Worm (Caenorhabditis elegans) whole organism, L4/young adult: ENCODE measurements around the gene ZK402.2.

Experiments used
- dao-5 ChIP-seq: sonication (generic microtip); optimal IDR thresholded peaks from 2 replicates; lab custom pipeline; 2016; ENCODE audit warnings: missing genotype, missing genetic modification characterization, moderate library complexity, missing compliant biosample characterization
- him-1 ChIP-seq: sonication (generic microtip); optimal IDR thresholded peaks from 2 replicates; lab custom pipeline; 2016; ENCODE audit warnings: missing genotype, missing genetic modification reagents, missing genetic modification characterization, missing compliant biosample characterization

DNA sequence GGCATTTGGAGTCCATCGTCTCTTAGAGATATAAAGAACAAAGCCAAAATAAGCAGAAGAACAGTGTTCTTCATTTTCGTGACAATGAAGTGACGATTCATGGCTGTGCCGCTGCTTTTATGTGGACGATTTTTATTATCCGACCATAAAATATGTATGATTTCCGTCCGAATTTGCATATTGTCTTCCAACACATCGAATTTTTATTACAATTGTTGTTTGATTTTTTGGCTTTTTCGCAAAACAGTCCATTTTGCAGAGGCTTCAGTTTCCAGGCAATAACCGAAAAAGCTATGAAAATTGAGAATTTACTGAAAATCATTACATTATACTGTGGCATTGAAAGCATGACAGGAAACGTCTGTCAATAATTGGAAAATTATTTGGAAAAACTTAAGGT, 19.0 kb upstream of the ZK402.2 start, which contains the start of gene F56C3.8:
- TF ChIP-seq him-1 (no peak), dao-5 (tag; lab: Kevin White, UChicago) (no peak)
